Worm (Caenorhabditis elegans) whole organism, young adult: Measurements from ENCODE around the gene C25G6.3.

ENCODE experiments used
- Y56A3A.18 ChIP-seq: fragments of 200-800 bp; sonication (Bioruptor generic); IDR thresholded peaks from 2 replicates; pipeline ENCODE4 v1.3.6; 2022; ENCODE audit warnings: missing genetic modification reagents, missing genetic modification characterization, missing compliant biosample characterization
- aptf-3 ChIP-seq: fragments of 200-800 bp; sonication (Bioruptor generic); IDR thresholded peaks from 2 replicates; pipeline ENCODE4 v1.3.6; 2022; ENCODE audit warnings: missing genetic modification characterization, missing compliant biosample characterization

- TF ChIP-seq aptf-3 (GFP tag; lab: Robert Waterston, UW) (no peak), Y56A3A.18 (GFP tag; lab: Robert Waterston, UW) (no peak)
Measured at ce11 chrX:1265336-1265735, 26.6 kb upstream of the C25G6.3 start.
